Worm (Caenorhabditis elegans) whole organism, early embryonic: ENCODE results near the gene srj-7.

Experiments
- B0310.2 ChIP-seq: sonication (generic microtip); optimal IDR thresholded peaks from 2 replicates; lab custom pipeline; 2016; ENCODE audit warnings: mild to moderate bottlenecking, missing genetic modification characterization, missing compliant biosample characterization
- aly-1 ChIP-seq: sonication (generic microtip); optimal IDR thresholded peaks from 2 replicates; lab custom pipeline; 2016; ENCODE audit warnings: missing genetic modification characterization, missing compliant biosample characterization
- ama-1 ChIP-seq: fragments of 150-350 bp; optimal IDR thresholded peaks from 2 replicates; lab custom pipeline; 2014
- ceh-13 ChIP-seq: fragments of 200-800 bp; sonication (Bioruptor generic); optimal IDR thresholded peaks from 2 replicates; lab custom pipeline; 2018; ENCODE audit warnings: mild to moderate bottlenecking, missing genetic modification characterization, missing compliant biosample characterization
- ceh-36 ChIP-seq: sonication (generic microtip); optimal IDR thresholded peaks from 2 replicates; lab custom pipeline; 2016; ENCODE audit warnings: missing genetic modification characterization, inconsistent platforms, missing compliant biosample characterization
- flt-1 ChIP-seq: fragments of 200-800 bp; sonication (Bioruptor generic); IDR thresholded peaks from 2 replicates; pipeline ENCODE4 v1.3.6; 2022; ENCODE audit warnings: missing genetic modification characterization, missing compliant biosample characterization
- hmbx-1 ChIP-seq: sonication (generic microtip); optimal IDR thresholded peaks from 2 replicates; lab custom pipeline; 2016; ENCODE audit warnings: mild to moderate bottlenecking, missing genetic modification characterization, missing compliant biosample characterization
- hnd-1 ChIP-seq: sonication (generic microtip); optimal IDR thresholded peaks from 2 replicates; lab custom pipeline; 2016; ENCODE audit warnings: missing genetic modification characterization, missing compliant biosample characterization
- scrt-1 ChIP-seq: fragments of 200-800 bp; sonication (Bioruptor generic); IDR thresholded peaks from 2 replicates; pipeline ENCODE4 v1.3.6; 2022; ENCODE audit warnings: missing genetic modification characterization, missing compliant biosample characterization
- sea-1 ChIP-seq: fragments of 200-800 bp; sonication (Bioruptor generic); conservative IDR thresholded peaks from 2 replicates; pipeline ENCODE4 v1.3.6; 2022; ENCODE audit warnings: missing genetic modification characterization, missing compliant biosample characterization
- tbx-11 ChIP-seq: fragments of 200-800 bp; sonication (Bioruptor generic); IDR thresholded peaks from 2 replicates; pipeline ENCODE4 v1.3.6; 2022; ENCODE audit warnings: missing genetic modification characterization, missing compliant biosample characterization
- tbx-37 ChIP-seq: fragments of 200-800 bp; sonication (Bioruptor generic); conservative IDR thresholded peaks from 2 replicates; pipeline ENCODE4 v1.3.6; 2022; ENCODE audit warnings: missing genetic modification reagents, missing genetic modification characterization, missing compliant biosample characterization
- tra-4 ChIP-seq: sonication (generic microtip); optimal IDR thresholded peaks from 2 replicates; lab custom pipeline; 2017; ENCODE audit warnings: missing genetic modification characterization, missing compliant biosample characterization

- TF ChIP-seq tra-4 (no peak), flt-1 (GFP tag; lab: Robert Waterston, UW) (no peak), sea-1 (GFP tag; lab: Robert Waterston, UW) (no peak), ama-1 (lab: Kevin White, UChicago) (no peak), hmbx-1 (no peak), aly-1 (no peak), hnd-1 (tag; lab: Kevin White, UChicago) (no peak), ceh-36 (tag; lab: Kevin White, UChicago) (no peak), tbx-37 (GFP tag; lab: Robert Waterston, UW) (no peak), tbx-11 (no peak), B0310.2 (tag; lab: Kevin White, UChicago) (no peak), ceh-13 (GFP tag; lab: Kevin White, UChicago) (no peak), scrt-1 (GFP tag; lab: Robert Waterston, UW) (no peak)
Observed at ce11 chrV:3242984-3243383, 1.8 kb upstream of the srj-7 start, which contains the start of gene gst-23.
